Worm (Caenorhabditis elegans) whole organism, L1 larva: ENCODE results near the gene nhr-100.
"Not testable (repeated sequence)": the region's sequence is repeated elsewhere in the genome, so short reads cannot be mapped to it uniquely, and the experiment has no call there.

Experiments
- C04F5.9 ChIP-seq: sonication (generic microtip); optimal IDR thresholded peaks from 2 replicates; lab custom pipeline; 2016; ENCODE audit warnings: missing genetic modification characterization, missing compliant biosample characterization
- C34B4.2 ChIP-seq: sonication (generic microtip); optimal IDR thresholded peaks from 2 replicates; lab custom pipeline; 2017; ENCODE audit warnings: mild to moderate bottlenecking, missing genetic modification characterization, missing compliant biosample characterization
- F16B12.6 ChIP-seq: fragments of 150-350 bp; optimal IDR thresholded peaks from 2 replicates; lab custom pipeline; 2014; ENCODE audit warnings: missing biosample characterization, missing genetic modification characterization
- aha-1 ChIP-seq: fragments of 150-350 bp; optimal IDR thresholded peaks from 2 replicates; lab custom pipeline; 2014; ENCODE audit warnings: missing biosample characterization, missing genetic modification characterization
- alr-1 ChIP-seq: fragments of 200-800 bp; sonication (Bioruptor generic); optimal IDR thresholded peaks from 2 replicates; lab custom pipeline; 2018; ENCODE audit warnings: borderline replicate concordance, mild to moderate bottlenecking, missing genetic modification characterization, missing compliant biosample characterization
- aly-2 ChIP-seq: fragments of 150-350 bp; optimal IDR thresholded peaks from 2 replicates; lab custom pipeline; 2014; ENCODE audit warnings: missing biosample characterization, missing genetic modification characterization
- ceh-63 ChIP-seq: fragments of 200-800 bp; sonication (Bioruptor generic); optimal IDR thresholded peaks from 2 replicates; lab custom pipeline; 2018; ENCODE audit warnings: mild to moderate bottlenecking, missing genetic modification characterization, missing compliant biosample characterization
- dsc-1 ChIP-seq: sonication (generic microtip); optimal IDR thresholded peaks from 2 replicates; lab custom pipeline; 2016; ENCODE audit warnings: mild to moderate bottlenecking, missing genetic modification characterization, missing compliant biosample characterization
- efl-1 ChIP-seq, 4 experiments: fragments of 150-350 bp; optimal IDR thresholded peaks in 3 of 4; peaks in 1 of 4; 1 replicate in 1 of 4; 2 replicates in 3 of 4; lab custom pipeline; 2014; ENCODE audit warnings: missing biosample characterization in 2 of 4, missing genetic modification characterization in 2 of 4, missing genetic modification reagents in 2 of 4
- elt-3 ChIP-seq, 6 experiments: fragments of 150-350 bp in 1 of 6; sonication (generic microtip); optimal IDR thresholded peaks; 2 replicates each; lab custom pipeline; 2017 to 2018; ENCODE audit warnings: missing biosample characterization in 6 of 6, missing genetic modification characterization in 6 of 6, inconsistent platforms in 1 of 6
- fkh-4 ChIP-seq: sonication (generic microtip); optimal IDR thresholded peaks from 2 replicates; lab custom pipeline; 2016; ENCODE audit warnings: missing compliant biosample characterization, missing genetic modification characterization, borderline replicate concordance
- fos-1 ChIP-seq: fragments of 150-350 bp; optimal IDR thresholded peaks from 2 replicates; lab custom pipeline; 2014; ENCODE audit warnings: missing biosample characterization, missing genetic modification characterization
- hlh-17 ChIP-seq: fragments of 200-800 bp; sonication (Bioruptor generic); optimal IDR thresholded peaks from 2 replicates; lab custom pipeline; 2018; ENCODE audit warnings: missing genetic modification characterization, mild to moderate bottlenecking, missing compliant biosample characterization, moderate library complexity, borderline replicate concordance
- hpl-2 ChIP-seq: fragments of 150-350 bp; optimal IDR thresholded peaks from 2 replicates; lab custom pipeline; 2014; ENCODE audit warnings: missing biosample characterization, missing genetic modification reagents, missing genetic modification characterization
- isw-1 ChIP-seq: fragments of 200-800 bp; sonication (Bioruptor generic); IDR thresholded peaks from 2 replicates; pipeline ENCODE4 v1.3.6; 2022; ENCODE audit warnings: missing genetic modification characterization, missing compliant biosample characterization
- lin-39 ChIP-seq: fragments of 150-350 bp; optimal IDR thresholded peaks from 2 replicates; lab custom pipeline; 2014; ENCODE audit warnings: missing biosample characterization, missing genetic modification reagents, missing genetic modification characterization
- lir-3 ChIP-seq: sonication (generic microtip); optimal IDR thresholded peaks from 2 replicates; lab custom pipeline; 2016; ENCODE audit warnings: mild to moderate bottlenecking, missing genetic modification characterization, moderate library complexity, missing compliant biosample characterization; ENCODE audit not compliant: poor library complexity
- mab-9 ChIP-seq: fragments of 200-800 bp; sonication (Bioruptor generic); IDR thresholded peaks from 2 replicates; pipeline ENCODE4 v1.3.6; 2022; ENCODE audit warnings: missing genetic modification reagents, missing genetic modification characterization, missing compliant biosample characterization
- mep-1 ChIP-seq: fragments of 150-350 bp; optimal IDR thresholded peaks from 2 replicates; lab custom pipeline; 2014; ENCODE audit warnings: missing biosample characterization, missing genetic modification characterization
- nhr-11 ChIP-seq: fragments of 150-350 bp; optimal IDR thresholded peaks from 2 replicates; lab custom pipeline; 2014; ENCODE audit warnings: missing biosample characterization, missing genetic modification characterization
- nhr-47 ChIP-seq: sonication (generic microtip); optimal IDR thresholded peaks from 2 replicates; lab custom pipeline; 2016; ENCODE audit warnings: mild to moderate bottlenecking, missing genetic modification characterization, moderate library complexity, missing compliant biosample characterization
- nhr-85 ChIP-seq: sonication (generic microtip); peaks from one replicate; lab custom pipeline; 2016; ENCODE audit warnings: missing genetic modification characterization, inconsistent platforms, missing compliant biosample characterization
- nhr-90 ChIP-seq: sonication (generic microtip); optimal IDR thresholded peaks from 2 replicates; lab custom pipeline; 2016; ENCODE audit warnings: mild to moderate bottlenecking, missing genetic modification characterization, missing compliant biosample characterization; ENCODE audit not compliant: poor library complexity
- pag-3 ChIP-seq: sonication (generic microtip); optimal IDR thresholded peaks from 2 replicates; lab custom pipeline; 2017; ENCODE audit warnings: missing genetic modification characterization, mild to moderate bottlenecking, missing compliant biosample characterization, antibody characterized with exemption, borderline replicate concordance; ENCODE audit not compliant: insufficient read depth
- pqm-1 ChIP-seq: sonication (generic microtip); optimal IDR thresholded peaks from 3 replicates; lab custom pipeline; 2017; ENCODE audit warnings: missing biosample characterization, missing genetic modification characterization
- rnt-1 ChIP-seq: sonication (generic microtip); optimal IDR thresholded peaks from 2 replicates; lab custom pipeline; 2016; ENCODE audit warnings: mild to moderate bottlenecking, missing genetic modification characterization, moderate library complexity, missing compliant biosample characterization
- skn-1 ChIP-seq: fragments of 150-350 bp; optimal IDR thresholded peaks from 2 replicates; lab custom pipeline; 2014; ENCODE audit warnings: missing biosample characterization, missing genetic modification characterization
- tbx-2 ChIP-seq: sonication (generic microtip); optimal IDR thresholded peaks from 2 replicates; lab custom pipeline; 2016; ENCODE audit warnings: missing genetic modification characterization, missing compliant biosample characterization
- unc-130 ChIP-seq: fragments of 150-350 bp; optimal IDR thresholded peaks from 2 replicates; lab custom pipeline; 2017; ENCODE audit warnings: missing biosample characterization, missing genetic modification characterization, inconsistent platforms
- unc-30 ChIP-seq: sonication (generic microtip); optimal IDR thresholded peaks from 2 replicates; lab custom pipeline; 2017; ENCODE audit warnings: missing biosample characterization, missing genetic modification characterization
- vab-15 ChIP-seq: sonication (generic microtip); optimal IDR thresholded peaks from 2 replicates; lab custom pipeline; 2017; ENCODE audit warnings: missing genotype, mild to moderate bottlenecking, missing genetic modification characterization, missing compliant biosample characterization
- zag-1 ChIP-seq: fragments of 150-350 bp; optimal IDR thresholded peaks from 2 replicates; lab custom pipeline; 2014; ENCODE audit warnings: missing biosample characterization, missing genetic modification characterization
- ztf-11 ChIP-seq, 2 experiments: sonication (generic microtip); optimal IDR thresholded peaks; 2 replicates each; lab custom pipeline; 2016 to 2017; ENCODE audit warnings: missing genetic modification characterization in 2 of 2, missing biosample characterization in 1 of 2, missing compliant biosample characterization in 1 of 2

nhr-100 gene

ce11 chrIV:9738194-9738593, 9.7 kb downstream of the nhr-100 start, which contains the start of gene C28D4.10:
TSS of gene C28D4.10 (plus strand) at chrIV:9738494.
- TF ChIP-seq mep-1 (tag; lab: Kevin White, UChicago): no peak
- no peak for TF ChIP-seq dsc-1 (tag; lab: Kevin White, UChicago)
- no peak for TF ChIP-seq elt-3 (tag; optimal IDR thresholded peaks at IDR 0.05; lab: Kevin White, UChicago)
- no peak for TF ChIP-seq ztf-11 (tag; optimal IDR thresholded peaks at IDR 0.05; lab: Kevin White, UChicago)
- no peak for TF ChIP-seq nhr-85
- no peak for TF ChIP-seq C04F5.9 (tag; lab: Kevin White, UChicago)
- no peak for TF ChIP-seq aly-2 (tag; lab: Kevin White, UChicago)

DNA sequence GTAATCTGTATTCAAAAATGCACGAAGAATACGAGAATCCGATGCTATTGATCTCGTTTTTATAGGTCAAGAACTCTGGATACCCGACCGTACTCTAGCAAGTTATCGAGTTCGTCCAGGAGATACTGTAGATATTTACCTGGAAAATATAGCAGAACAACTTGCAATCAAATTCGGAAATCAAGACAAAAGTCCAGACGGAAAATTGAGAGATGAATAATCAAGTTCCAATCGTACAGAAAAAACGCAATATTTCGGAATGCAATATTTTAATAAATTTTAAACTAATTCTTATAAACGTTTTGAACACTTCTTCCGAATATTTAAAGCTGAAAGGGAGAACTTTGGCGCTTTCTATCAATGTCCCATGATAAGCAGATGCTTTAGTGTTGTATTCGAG, 10.5 kb downstream of the nhr-100 start:
- TF ChIP-seq fos-1 (tag; lab: Kevin White, UChicago): no peak
- no peak for TF ChIP-seq F16B12.6
- no peak for TF ChIP-seq alr-1
- TF ChIP-seq hpl-2 (GFP tag; lab: Kevin White, UChicago): no peak
- no peak for TF ChIP-seq vab-15 (tag; lab: Kevin White, UChicago)
- TF ChIP-seq nhr-11 (tag; lab: Kevin White, UChicago): no peak
- no peak for TF ChIP-seq nhr-90 (tag; lab: Kevin White, UChicago)
- no peak for TF ChIP-seq isw-1 (GFP tag; lab: Robert Waterston, UW)
- no peak for TF ChIP-seq aha-1 (tag; lab: Kevin White, UChicago)
- no peak for TF ChIP-seq nhr-47 (tag; lab: Kevin White, UChicago)
- TF ChIP-seq mab-9 (GFP tag; lab: Robert Waterston, UW): no peak
- no peak for TF ChIP-seq fkh-4 (tag; lab: Kevin White, UChicago)
- TF ChIP-seq skn-1 (tag; lab: Kevin White, UChicago): no peak
- TF ChIP-seq unc-130 (tag; lab: Kevin White, UChicago): no peak
- TF ChIP-seq lin-39 (tag; lab: Kevin White, UChicago): no peak

DNA sequence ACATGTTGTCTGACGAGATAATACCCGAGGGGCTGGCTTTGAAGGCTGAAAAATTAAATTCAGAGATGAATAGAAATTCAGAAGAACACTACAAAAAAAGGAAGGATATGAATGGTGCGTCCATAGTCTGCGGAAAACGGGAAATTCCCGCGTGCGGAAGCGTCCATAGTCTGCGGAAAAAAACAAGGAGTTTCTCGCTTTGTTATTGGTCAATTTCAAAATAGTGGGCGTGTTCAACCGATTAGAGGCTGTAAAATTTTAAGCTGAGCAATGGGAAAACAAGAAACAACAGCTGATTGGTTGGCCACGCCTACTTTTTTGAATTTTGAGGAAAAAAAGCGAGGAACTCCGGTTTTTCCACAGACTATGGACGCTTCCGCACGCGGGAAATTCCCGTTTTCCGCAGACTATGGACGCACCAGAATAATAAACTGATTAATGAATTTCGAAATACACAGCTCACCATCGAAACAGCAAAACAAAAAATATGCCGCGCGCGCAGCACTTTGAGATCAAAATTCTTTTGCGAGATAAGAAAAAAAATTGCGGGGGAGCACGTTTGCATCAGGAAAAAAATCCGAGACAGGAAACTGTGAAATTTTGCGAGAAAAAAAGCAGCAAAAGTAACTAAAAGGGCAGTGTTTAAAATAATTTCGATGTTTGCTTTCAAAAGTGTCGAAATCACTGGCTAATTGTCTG, 12.5 kb downstream of the nhr-100 start, which contains the start of gene gln-6:
gln-6 (minus strand) TSS at position 51 of the 699 bp plus-strand sequence.
- TF ChIP-seq efl-1 (optimal IDR thresholded peaks at IDR 0.05; lab: Kevin White, UChicago): peak in 1 of 2 experiments; percentile 8
- TF ChIP-seq efl-1 (GFP tag; optimal IDR thresholded peaks at IDR 0.05 in 1 of 2; lab: Kevin White, UChicago): not testable (repeated sequence)

- TF ChIP-seq pqm-1 (tag; lab: Kevin White, UChicago): no peak
- TF ChIP-seq lin-39 (tag; lab: Kevin White, UChicago): no peak
- TF ChIP-seq unc-30 (tag; lab: Kevin White, UChicago): no peak
- no peak for TF ChIP-seq C34B4.2 (tag; lab: Kevin White, UChicago)
- no peak for TF ChIP-seq rnt-1 (tag; lab: Kevin White, UChicago)
- TF ChIP-seq nhr-11 (tag; lab: Kevin White, UChicago): no peak
- no peak for TF ChIP-seq tbx-2 (tag; lab: Kevin White, UChicago)
- TF ChIP-seq hlh-17 (GFP tag; lab: Kevin White, UChicago): no peak
- no peak for TF ChIP-seq pag-3
- no peak for TF ChIP-seq lir-3
- no peak for TF ChIP-seq unc-130 (tag; lab: Kevin White, UChicago)
- TF ChIP-seq ceh-63 (GFP tag; lab: Kevin White, UChicago): no peak
- TF ChIP-seq zag-1 (tag; lab: Kevin White, UChicago): no peak
- no peak for TF ChIP-seq C04F5.9 (tag; lab: Kevin White, UChicago)
Observed at ce11 chrIV:9742883-9743282, 14.4 kb downstream of the nhr-100 start, which contains the start of gene C28D4.7. TSS of gene C28D4.7 (minus strand) at chrIV:9743147.
